Fruit fly (Drosophila melanogaster) whole organism, wandering third instar larva: ENCODE measurements at regions not wholly inside any gene's neighbourhood (a gene's known extent, or its start where the extent isn't known, plus 50 kb on each side); places are given as distances from the start of the nearest gene placed in this dataset.

ENCODE experiments used
- Dfd ChIP-seq: fragments of >200 bp; optimal IDR thresholded peaks from 2 replicates; lab custom pipeline; 2017; ENCODE audit warnings: missing biosample characterization, missing genetic modification characterization

DNA sequence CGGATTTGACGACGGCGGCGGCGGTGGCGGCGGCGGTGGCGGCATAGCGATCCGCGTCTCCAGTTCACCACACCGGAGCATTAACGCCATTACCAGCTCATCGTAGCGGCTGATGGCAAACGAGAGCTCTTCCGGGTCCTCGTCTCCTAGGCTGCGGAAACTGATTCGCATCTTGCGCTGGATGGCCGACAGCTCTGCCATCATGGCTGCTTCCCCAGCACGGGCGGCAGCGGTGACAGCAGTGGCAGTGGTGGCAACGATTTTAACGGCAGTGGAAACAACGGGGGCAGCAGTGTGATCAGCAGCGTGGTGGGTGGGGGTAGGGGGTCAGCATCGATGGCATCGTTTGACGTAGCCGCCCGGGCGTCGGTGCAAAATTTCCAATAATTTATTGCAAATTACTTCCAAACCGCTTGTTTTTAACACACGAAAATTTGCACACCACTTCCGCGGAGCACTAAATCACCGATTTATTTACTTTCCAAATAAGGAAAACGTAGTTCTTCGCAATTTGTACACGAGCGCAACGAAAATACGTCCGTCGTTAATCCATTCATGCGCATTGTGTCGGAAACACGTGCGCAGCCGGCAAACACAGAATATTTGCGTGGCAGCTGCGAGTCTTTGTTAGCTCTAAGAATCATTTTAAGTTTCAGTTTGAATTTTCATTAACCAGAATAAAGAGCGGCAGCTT lies 70.7 kb upstream of the CG14621 start:
- TF ChIP-seq Dfd (GFP tag; lab: Kevin White, UChicago), result peak; percentile 95
